Worm (Caenorhabditis elegans): Measurements from ENCODE around the gene M117.4.
A peak's percentile ranks its signal among the peaks of the same experiment; 100 is the strongest.

M117.4 gene

DNA sequence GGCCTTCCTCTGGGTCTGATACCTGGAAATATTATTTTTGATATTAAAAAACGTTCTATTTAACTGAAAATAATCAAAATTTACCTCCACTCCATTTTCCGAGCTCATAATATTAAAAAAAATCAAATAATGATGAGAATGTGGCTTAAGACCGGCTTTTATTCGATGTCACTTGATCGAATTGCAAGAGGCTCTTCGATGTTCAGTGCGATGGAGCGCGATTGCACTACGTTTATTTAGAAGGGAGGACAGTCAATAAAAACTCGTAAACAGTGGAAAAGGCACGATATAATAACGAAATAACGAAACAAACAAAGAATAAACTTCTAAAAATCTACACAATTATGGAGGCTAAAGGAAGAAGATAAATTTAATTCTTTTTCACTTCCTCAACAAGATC, 21.4 kb upstream of the M117.4 start, which contains the start of gene tag-30 (continued):
- TF ChIP-seq zfp-2 (tag; optimal IDR thresholded peaks at IDR 0.05), result no peak
- no peak for TF ChIP-seq cey-2 (tag; optimal IDR thresholded peaks at IDR 0.05; ENCODE audit: borderline replicate concordance, insufficient read depth)
- no peak for TF ChIP-seq nhr-102 (tag; optimal IDR thresholded peaks at IDR 0.05)
- TF ChIP-seq Y75B8A.6 (GFP tag; IDR thresholded peaks at IDR 0.05), result no peak
- peak; percentile 60 for TF ChIP-seq mes-2 (tag; optimal IDR thresholded peaks at IDR 0.05; ENCODE audit: poor library complexity, severe bottlenecking)
- no peak for TF ChIP-seq lin-13 (GFP tag; optimal IDR thresholded peaks at IDR 0.05)
- 0 out of 2 replicates have a peak, but pooled peaks have one; percentile 43 for TF ChIP-seq hmg-1.1 (GFP tag; IDR thresholded peaks at IDR 0.05)

DNA sequence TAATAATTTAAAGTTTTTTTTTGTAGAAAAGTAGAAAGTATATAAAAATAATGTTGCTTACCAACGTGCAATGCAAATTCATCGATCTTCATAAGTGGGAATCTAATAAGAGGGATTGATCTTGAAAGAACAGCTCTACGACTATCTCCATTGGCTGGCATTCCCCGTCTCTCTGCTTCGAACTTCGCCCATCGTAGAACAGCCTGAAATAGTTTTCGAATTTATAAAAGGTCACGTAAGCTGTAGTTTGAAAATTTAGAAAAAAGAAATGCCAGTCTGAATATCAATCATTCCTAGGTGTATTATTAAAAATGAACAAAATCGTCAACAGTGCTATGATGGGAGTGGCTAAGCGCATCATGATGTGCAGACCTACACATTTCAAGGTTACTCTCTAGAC, 18.5 kb upstream of the M117.4 start, which contains the start of gene F38H4.5:
Gene F38H4.5, plus strand, starts transcription at position 301 of the 400 bp plus-strand sequence.
- TF ChIP-seq ztf-7 (tag; optimal IDR thresholded peaks at IDR 0.05), result no peak
- no peak for TF ChIP-seq dpl-1 (GFP tag; optimal IDR thresholded peaks at IDR 0.05)
- no peak for TF ChIP-seq lin-13 (GFP tag; optimal IDR thresholded peaks at IDR 0.05)
- no peak for TF ChIP-seq F49E8.2 (tag; optimal IDR thresholded peaks at IDR 0.05; ENCODE audit: borderline replicate concordance)

DNA sequence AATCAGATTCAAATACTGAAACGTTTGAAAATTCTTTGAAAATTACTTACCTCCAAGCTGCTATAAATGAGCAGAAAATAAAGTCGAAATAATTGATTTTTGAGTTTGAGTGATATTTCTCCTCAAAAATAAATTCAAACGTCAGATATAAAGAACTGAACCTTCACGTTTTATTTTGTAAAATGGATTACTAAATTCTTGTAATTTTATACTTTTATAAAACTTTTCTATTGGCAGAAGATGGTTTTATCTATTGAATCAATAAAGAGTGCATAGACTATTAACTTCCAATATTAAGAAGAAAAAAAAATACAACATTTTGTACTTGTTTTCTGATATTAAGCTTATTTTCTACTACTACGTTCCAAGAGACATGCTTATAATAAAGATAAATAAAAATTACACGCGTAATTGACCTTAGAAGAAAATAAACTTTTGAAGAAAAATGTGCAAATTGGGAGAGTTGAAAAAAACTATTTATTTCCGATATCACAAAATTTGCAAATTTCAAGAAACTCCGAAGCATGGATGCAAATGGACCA, 14.5 kb upstream of the M117.4 start, which contains the start of the genes F38H4.6 and F38H4.4:
Gene F38H4.6, minus strand, starts transcription at position 101 of the 542 bp plus-strand sequence.
Gene F38H4.4, plus strand, starts transcription at position 492 of the 542 bp plus-strand sequence.
- TF ChIP-seq pqm-1 (tag; optimal IDR thresholded peaks at IDR 0.05), result no peak
- no peak for TF ChIP-seq ces-1 (GFP tag; optimal IDR thresholded peaks at IDR 0.05)
- no peak for TF ChIP-seq mes-2 (tag; optimal IDR thresholded peaks at IDR 0.05; ENCODE audit: poor library complexity, severe bottlenecking)
- TF ChIP-seq daf-8 (GFP tag; IDR thresholded peaks at IDR 0.05), result no peak
- TF ChIP-seq nhr-77 (tag; optimal IDR thresholded peaks at IDR 0.05), result no peak
- TF ChIP-seq vab-7 (GFP tag; IDR thresholded peaks at IDR 0.05), result no peak
- TF ChIP-seq cey-2 (tag; optimal IDR thresholded peaks at IDR 0.05; ENCODE audit: borderline replicate concordance, insufficient read depth), result no peak
- TF ChIP-seq nhr-237 (tag; optimal IDR thresholded peaks at IDR 0.05), result no peak
- no peak for TF ChIP-seq ztf-7 (tag; optimal IDR thresholded peaks at IDR 0.05)
- TF ChIP-seq hmg-1.1 (GFP tag; IDR thresholded peaks at IDR 0.05), result no peak
- no peak for TF ChIP-seq dve-1 (tag; optimal IDR thresholded peaks at IDR 0.05; ENCODE audit: insufficient read depth)
- no peak for TF ChIP-seq tag-97 (GFP tag; IDR thresholded peaks at IDR 0.05)
- no peak for TF ChIP-seq unc-130 (GFP tag; optimal IDR thresholded peaks at IDR 0.05)
- no peak for TF ChIP-seq lim-7 (GFP tag; IDR thresholded peaks at IDR 0.05)
- no peak for TF ChIP-seq R02D3.7 (tag; optimal IDR thresholded peaks at IDR 0.05)
- TF ChIP-seq ZK337.2 (GFP tag; IDR thresholded peaks at IDR 0.05), result no peak
- TF ChIP-seq madf-9 (GFP tag; conservative IDR thresholded peaks at IDR 0.05), result no peak

DNA sequence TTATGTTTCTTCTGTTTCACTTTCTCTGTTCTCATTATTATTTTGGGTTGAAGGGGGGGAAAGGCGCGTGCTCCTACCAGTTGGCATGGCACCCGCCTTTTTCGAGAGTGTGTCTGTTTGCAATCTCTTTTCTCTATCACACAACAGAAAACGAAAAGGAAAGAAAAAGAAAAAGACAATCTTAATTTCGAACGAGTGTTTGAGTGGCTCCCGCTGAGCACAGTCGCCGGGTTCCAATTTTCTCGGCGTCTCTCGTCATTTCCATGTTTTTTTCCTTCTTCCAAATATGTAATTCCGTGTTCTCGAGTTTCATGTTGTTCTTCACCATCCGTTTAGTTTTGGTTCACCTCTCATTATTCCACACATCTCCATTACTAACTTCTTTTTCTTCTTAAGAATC, 8.8 kb upstream of the M117.4 start, which contains the start of gene F38H4.3:
Gene F38H4.3, plus strand, starts transcription at position 301 of the 400 bp plus-strand sequence.
- TF ChIP-seq unc-39 (tag; optimal IDR thresholded peaks at IDR 0.05), result no peak
- no peak for TF ChIP-seq skn-1 (tag; optimal IDR thresholded peaks at IDR 0.05)
- TF ChIP-seq snpc-1.2 (GFP tag; IDR thresholded peaks at IDR 0.05), result no peak
- no peak for TF ChIP-seq lin-38 (GFP tag; IDR thresholded peaks at IDR 0.05)
- no peak for TF ChIP-seq fos-1 (tag; optimal IDR thresholded peaks at IDR 0.05)
- no peak for TF ChIP-seq lin-13 (GFP tag; optimal IDR thresholded peaks at IDR 0.05)
- no peak for TF ChIP-seq aly-2 (tag; optimal IDR thresholded peaks at IDR 0.05)
- TF ChIP-seq spr-1 (tag; optimal IDR thresholded peaks at IDR 0.05), result no peak
- TF ChIP-seq ZK546.5 (tag; optimal IDR thresholded peaks at IDR 0.05), result no peak
- TF ChIP-seq pha-4 (GFP tag; IDR thresholded peaks at IDR 0.05), result no peak
- no peak for TF ChIP-seq pha-4 (tag; optimal IDR thresholded peaks at IDR 0.05)
- TF ChIP-seq Y5F2A.4 (GFP tag; optimal IDR thresholded peaks at IDR 0.05), result no peak
- TF ChIP-seq F10B5.3 (tag; optimal IDR thresholded peaks at IDR 0.05), result no peak
- no peak for TF ChIP-seq ama-1 (optimal IDR thresholded peaks at IDR 0.05)
- TF ChIP-seq nhr-102 (tag; optimal IDR thresholded peaks at IDR 0.05), result no peak
- no peak for TF ChIP-seq ztf-7 (tag; optimal IDR thresholded peaks at IDR 0.05)
- no peak for TF ChIP-seq mep-1 (tag; optimal IDR thresholded peaks at IDR 0.05)
- no peak for TF ChIP-seq cey-2 (tag; optimal IDR thresholded peaks at IDR 0.05; ENCODE audit: borderline replicate concordance, insufficient read depth)
